Worm (Caenorhabditis elegans) whole organism, young adult: Measurements from ENCODE around the gene B0001.8.

Experiments
- K12H6.12 ChIP-seq: fragments of 200-800 bp; sonication (Bioruptor generic); optimal IDR thresholded peaks from 2 replicates; lab custom pipeline; 2018; ENCODE audit warnings: mild to moderate bottlenecking, missing genetic modification characterization, missing compliant biosample characterization
- attf-3 ChIP-seq: fragments of 200-800 bp; sonication (Bioruptor generic); conservative IDR thresholded peaks from 2 replicates; pipeline ENCODE4 v1.3.6; 2022; ENCODE audit warnings: missing genetic modification reagents, missing genetic modification characterization, missing compliant biosample characterization
- zim-3 ChIP-seq: sonication (generic microtip); optimal IDR thresholded peaks from 2 replicates; lab custom pipeline; 2017; ENCODE audit warnings: mild to moderate bottlenecking, missing genetic modification characterization, moderate library complexity, missing compliant biosample characterization

DNA sequence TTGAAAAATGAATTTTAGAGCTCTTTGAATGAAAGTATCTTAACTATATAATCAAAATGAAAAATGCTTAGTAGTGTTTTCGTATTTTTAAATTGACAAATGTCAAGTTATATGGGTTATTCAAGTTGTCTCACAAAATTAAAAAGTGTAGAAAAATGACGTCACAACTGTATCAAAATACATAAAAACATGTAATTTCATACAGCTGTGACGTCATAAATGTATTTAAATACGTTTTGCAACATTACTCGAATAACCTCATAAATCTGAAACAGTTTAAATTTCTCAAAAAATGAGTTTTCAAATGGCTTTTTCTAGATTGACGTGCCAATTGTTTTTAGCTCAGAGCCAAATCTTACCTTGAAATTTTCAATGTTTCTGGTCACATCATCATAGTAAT is 31.1 kb downstream of the B0001.8 start:
- TF ChIP-seq zim-3 (tag; lab: Kevin White, UChicago) = no peak
- no peak for TF ChIP-seq K12H6.12
- no peak for TF ChIP-seq attf-3 (GFP tag; lab: Robert Waterston, UW)
